Worm (Caenorhabditis elegans) whole organism, L2 larva: ENCODE measurements around the gene clh-5.

Experiments used
- aly-2 ChIP-seq: fragments of 150-350 bp; optimal IDR thresholded peaks from 2 replicates; lab custom pipeline; 2014; ENCODE audit warnings: missing biosample characterization, missing genetic modification characterization
- ceh-16 ChIP-seq: fragments of 150-350 bp; optimal IDR thresholded peaks from 2 replicates; lab custom pipeline; 2014; ENCODE audit warnings: missing biosample characterization, missing genetic modification characterization
- nhr-77 ChIP-seq: fragments of 150-350 bp; optimal IDR thresholded peaks from 2 replicates; lab custom pipeline; 2014; ENCODE audit warnings: missing biosample characterization, missing genetic modification characterization
- unc-39 ChIP-seq: fragments of 150-350 bp; optimal IDR thresholded peaks from 2 replicates; lab custom pipeline; 2014; ENCODE audit warnings: missing biosample characterization, missing genetic modification characterization
- unc-62 ChIP-seq: fragments of 150-350 bp; optimal IDR thresholded peaks from 2 replicates; lab custom pipeline; 2014; ENCODE audit warnings: missing biosample characterization, missing genetic modification reagents, missing genetic modification characterization
- zag-1 ChIP-seq: fragments of 150-350 bp; optimal IDR thresholded peaks from 2 replicates; lab custom pipeline; 2014; ENCODE audit warnings: missing biosample characterization, missing genetic modification characterization
- ztf-11 ChIP-seq: sonication (generic microtip); optimal IDR thresholded peaks from 2 replicates; lab custom pipeline; 2017; ENCODE audit warnings: missing biosample characterization, missing genetic modification characterization

DNA sequence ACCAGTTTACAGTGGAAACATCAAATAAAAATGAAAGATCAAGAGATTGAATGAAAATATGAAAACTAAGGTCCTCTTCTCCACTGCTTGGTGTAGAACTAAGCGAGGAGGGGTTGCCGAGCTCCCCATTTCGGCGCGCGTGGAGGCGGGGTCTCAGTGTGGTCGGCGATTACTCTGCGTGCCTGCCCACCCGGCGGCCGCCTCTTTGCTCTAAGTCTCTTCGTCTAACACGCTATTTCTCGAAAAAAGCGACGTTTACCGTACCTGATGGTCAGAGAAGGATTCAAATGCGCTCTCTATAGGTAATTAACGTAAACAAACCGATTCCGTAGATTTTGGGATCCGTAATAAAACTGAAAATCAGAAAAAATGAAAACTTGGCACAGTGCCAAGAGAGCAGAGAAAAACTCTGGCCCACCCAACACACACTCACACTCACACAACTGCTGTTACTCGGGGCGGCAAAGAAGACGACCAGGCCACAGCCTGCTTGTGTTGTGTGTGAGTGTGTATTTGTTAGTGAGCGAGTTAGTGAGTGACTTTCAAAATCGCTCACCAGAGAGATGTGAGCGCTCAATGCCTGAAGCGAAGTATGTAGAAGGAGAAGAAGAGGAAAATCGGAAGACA, 36.7 kb downstream of the clh-5 start:
- TF ChIP-seq ceh-16 (tag; lab: Kevin White, UChicago), result peak; percentile 24
- TF ChIP-seq unc-39 (tag; lab: Kevin White, UChicago), result no peak
- TF ChIP-seq unc-62 (GFP tag; lab: Kevin White, UChicago), result no peak
- TF ChIP-seq nhr-77 (tag; lab: Kevin White, UChicago), result no peak
- TF ChIP-seq aly-2 (tag; lab: Kevin White, UChicago), result no peak
- TF ChIP-seq zag-1 (tag; lab: Kevin White, UChicago), result peak; percentile 79
- TF ChIP-seq ztf-11 (tag; lab: Kevin White, UChicago), result no peak
